Worm (Caenorhabditis elegans) whole organism, late embryonic: ENCODE measurements around the gene M03A1.3.

Source experiments
- C38D4.7 ChIP-seq: fragments of 200-800 bp; sonication (Bioruptor generic); optimal IDR thresholded peaks from 2 replicates; lab custom pipeline; 2018; ENCODE audit warnings: mild to moderate bottlenecking, missing genetic modification characterization, moderate library complexity, missing compliant biosample characterization
- F13H6.1 ChIP-seq: sonication (generic microtip); optimal IDR thresholded peaks from 2 replicates; lab custom pipeline; 2016; ENCODE audit warnings: missing genetic modification characterization, missing compliant biosample characterization
- K02D7.2 ChIP-seq: sonication (generic microtip); optimal IDR thresholded peaks from 2 replicates; lab custom pipeline; 2017; ENCODE audit warnings: mild to moderate bottlenecking, missing genetic modification characterization, missing compliant biosample characterization
- K09A11.1 ChIP-seq: sonication (generic microtip); optimal IDR thresholded peaks from 2 replicates; lab custom pipeline; 2017; ENCODE audit warnings: antibody characterized with exemption, mild to moderate bottlenecking, missing genetic modification characterization, missing compliant biosample characterization; ENCODE audit not compliant: insufficient read depth
- ahr-1 ChIP-seq: sonication (generic microtip); optimal IDR thresholded peaks from 2 replicates; lab custom pipeline; 2016; ENCODE audit warnings: missing genetic modification characterization, missing compliant biosample characterization
- ama-1 ChIP-seq: fragments of 150-350 bp; optimal IDR thresholded peaks from 2 replicates; lab custom pipeline; 2014
- ceh-14 ChIP-seq: sonication (generic microtip); optimal IDR thresholded peaks from 2 replicates; lab custom pipeline; 2016; ENCODE audit warnings: missing genotype, missing genetic modification characterization, missing compliant biosample characterization
- ceh-18 ChIP-seq: sonication (generic microtip); optimal IDR thresholded peaks from 2 replicates; lab custom pipeline; 2016; ENCODE audit warnings: missing genetic modification characterization, missing compliant biosample characterization
- ceh-19 ChIP-seq: fragments of 200-800 bp; sonication (Bioruptor generic); optimal IDR thresholded peaks from 2 replicates; lab custom pipeline; 2018; ENCODE audit warnings: mild to moderate bottlenecking, missing genetic modification characterization, missing compliant biosample characterization
- ceh-24 ChIP-seq: sonication (generic microtip); optimal IDR thresholded peaks from 2 replicates; lab custom pipeline; 2016; ENCODE audit warnings: mild to moderate bottlenecking, missing genetic modification characterization, missing compliant biosample characterization
- ceh-30 ChIP-seq: fragments of 150-350 bp; optimal IDR thresholded peaks from 2 replicates; lab custom pipeline; 2014; ENCODE audit warnings: missing biosample characterization, missing genetic modification characterization
- ceh-6 ChIP-seq: fragments of 200-800 bp; sonication (Bioruptor generic); optimal IDR thresholded peaks from 2 replicates; lab custom pipeline; 2018; ENCODE audit warnings: mild to moderate bottlenecking, missing genetic modification characterization, missing compliant biosample characterization
- dve-1 ChIP-seq: sonication (generic microtip); optimal IDR thresholded peaks from 2 replicates; lab custom pipeline; 2017; ENCODE audit warnings: antibody characterized with exemption, mild to moderate bottlenecking, missing genetic modification characterization, missing compliant biosample characterization
- elt-2 ChIP-seq: sonication (generic microtip); optimal IDR thresholded peaks from 2 replicates; lab custom pipeline; 2016; ENCODE audit warnings: missing genetic modification reagents, missing genetic modification characterization, missing compliant biosample characterization
- elt-4 ChIP-seq: sonication (generic microtip); optimal IDR thresholded peaks from 2 replicates; lab custom pipeline; 2016; ENCODE audit warnings: missing genetic modification characterization, missing compliant biosample characterization
- ets-4 ChIP-seq: sonication (generic microtip); optimal IDR thresholded peaks from 2 replicates; lab custom pipeline; 2016; ENCODE audit warnings: missing genetic modification characterization, missing compliant biosample characterization
- fkh-10 ChIP-seq: fragments of 150-350 bp; optimal IDR thresholded peaks from 2 replicates; lab custom pipeline; 2014; ENCODE audit warnings: missing biosample characterization, missing genetic modification reagents, missing genetic modification characterization
- gmeb-2 ChIP-seq: sonication (generic microtip); optimal IDR thresholded peaks from 2 replicates; lab custom pipeline; 2016; ENCODE audit warnings: missing genetic modification characterization, inconsistent platforms, missing compliant biosample characterization
- hlh-13 ChIP-seq: fragments of 200-800 bp; sonication (Bioruptor generic); optimal IDR thresholded peaks from 2 replicates; lab custom pipeline; 2018; ENCODE audit warnings: mild to moderate bottlenecking, missing genetic modification characterization, missing compliant biosample characterization
- hlh-15 ChIP-seq: sonication (generic microtip); optimal IDR thresholded peaks from 2 replicates; lab custom pipeline; 2016; ENCODE audit warnings: missing genetic modification characterization, missing compliant biosample characterization
- hlh-8 ChIP-seq: sonication (generic microtip); optimal IDR thresholded peaks from 2 replicates; lab custom pipeline; 2016; ENCODE audit warnings: missing genotype, missing genetic modification characterization, missing compliant biosample characterization
- lin-11 ChIP-seq: fragments of 200-800 bp; sonication (Bioruptor generic); optimal IDR thresholded peaks from 2 replicates; lab custom pipeline; 2018; ENCODE audit warnings: mild to moderate bottlenecking, missing genetic modification characterization, missing compliant biosample characterization
- nhr-11 ChIP-seq: fragments of 150-350 bp; optimal IDR thresholded peaks from 2 replicates; lab custom pipeline; 2014; ENCODE audit warnings: missing biosample characterization, missing genetic modification characterization
- nhr-232 ChIP-seq: sonication (generic microtip); optimal IDR thresholded peaks from 2 replicates; lab custom pipeline; 2016; ENCODE audit warnings: missing genetic modification characterization, missing compliant biosample characterization
- npax-4 ChIP-seq: sonication (generic microtip); optimal IDR thresholded peaks from 2 replicates; lab custom pipeline; 2016; ENCODE audit warnings: missing genetic modification characterization, missing compliant biosample characterization
- odd-2 ChIP-seq: sonication (generic microtip); optimal IDR thresholded peaks from 2 replicates; lab custom pipeline; 2017; ENCODE audit warnings: antibody characterized with exemption, mild to moderate bottlenecking, missing genetic modification characterization, missing compliant biosample characterization
- pag-3 ChIP-seq: sonication (generic microtip); optimal IDR thresholded peaks from 2 replicates; lab custom pipeline; 2016; ENCODE audit warnings: missing compliant biosample characterization, missing genetic modification characterization, borderline replicate concordance
- pax-1 ChIP-seq: fragments of 150-350 bp; optimal IDR thresholded peaks from 2 replicates; lab custom pipeline; 2014; ENCODE audit warnings: missing biosample characterization, missing genetic modification characterization
- pqm-1 ChIP-seq: sonication (generic microtip); optimal IDR thresholded peaks from 2 replicates; lab custom pipeline; 2016; ENCODE audit warnings: missing genetic modification characterization, missing compliant biosample characterization
- pros-1 ChIP-seq: fragments of 150-350 bp; optimal IDR thresholded peaks from 2 replicates; lab custom pipeline; 2014; ENCODE audit warnings: missing biosample characterization, missing genetic modification reagents, missing genetic modification characterization
- ref-2 ChIP-seq: sonication (generic microtip); optimal IDR thresholded peaks from 2 replicates; lab custom pipeline; 2016; ENCODE audit warnings: missing genetic modification characterization, missing compliant biosample characterization
- sox-4 ChIP-seq: sonication (generic microtip); optimal IDR thresholded peaks from 2 replicates; lab custom pipeline; 2017; ENCODE audit warnings: mild to moderate bottlenecking, missing genetic modification characterization, inconsistent platforms, missing compliant biosample characterization
- syd-9 ChIP-seq: sonication (generic microtip); optimal IDR thresholded peaks from 2 replicates; lab custom pipeline; 2016; ENCODE audit warnings: mild to moderate bottlenecking, missing genetic modification characterization, moderate library complexity, missing compliant biosample characterization
- tbx-2 ChIP-seq: sonication (generic microtip); optimal IDR thresholded peaks from 2 replicates; lab custom pipeline; 2016; ENCODE audit warnings: missing genetic modification characterization, missing compliant biosample characterization
- unc-42 ChIP-seq: sonication (generic microtip); optimal IDR thresholded peaks from 2 replicates; lab custom pipeline; 2016; ENCODE audit warnings: missing genotype, missing genetic modification characterization, missing compliant biosample characterization
- unc-86 ChIP-seq: sonication (generic microtip); optimal IDR thresholded peaks from 2 replicates; lab custom pipeline; 2016; ENCODE audit warnings: missing genetic modification characterization, missing compliant biosample characterization
- zip-5 ChIP-seq: sonication (generic microtip); optimal IDR thresholded peaks from 2 replicates; lab custom pipeline; 2016; ENCODE audit warnings: missing genetic modification characterization, missing compliant biosample characterization
- ztf-16 ChIP-seq: sonication (generic microtip); optimal IDR thresholded peaks from 2 replicates; lab custom pipeline; 2017; ENCODE audit warnings: missing genetic modification characterization, missing compliant biosample characterization

The M03A1.3 gene

DNA sequence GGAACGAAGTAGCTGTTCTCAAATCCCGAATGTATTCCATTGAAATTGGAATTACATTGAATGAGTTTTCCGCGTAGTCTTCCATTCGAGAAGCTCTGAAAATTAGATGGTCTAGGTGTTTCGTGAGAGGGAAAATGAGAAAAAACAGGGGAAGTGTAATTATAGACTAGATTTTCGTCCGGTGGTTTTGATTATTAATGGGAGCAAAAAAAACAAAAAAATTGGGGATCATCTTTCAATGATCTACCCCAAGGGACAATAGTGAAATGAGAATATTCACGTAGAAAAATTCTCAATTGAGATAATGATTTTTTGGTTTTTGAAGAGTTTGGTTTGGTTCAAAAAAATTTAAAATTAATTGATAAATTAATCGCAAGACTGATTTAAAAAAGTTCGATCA, 25.7 kb upstream of the M03A1.3 start, which contains the start of gene sra-32:
sra-32 (minus strand) TSS at position 101 of the 400 bp plus-strand sequence.
- TF ChIP-seq pax-1 (tag; lab: Kevin White, UChicago) (no peak), ztf-16 (tag; lab: Kevin White, UChicago) (no peak), zip-5 (tag; lab: Kevin White, UChicago) (no peak), npax-4 (tag; lab: Kevin White, UChicago) (no peak), nhr-11 (tag; lab: Kevin White, UChicago) (no peak), nhr-232 (no peak), pros-1 (tag; lab: Kevin White, UChicago) (no peak)
- TF ChIP-seq, all 69 proteins: peak for 0

DNA sequence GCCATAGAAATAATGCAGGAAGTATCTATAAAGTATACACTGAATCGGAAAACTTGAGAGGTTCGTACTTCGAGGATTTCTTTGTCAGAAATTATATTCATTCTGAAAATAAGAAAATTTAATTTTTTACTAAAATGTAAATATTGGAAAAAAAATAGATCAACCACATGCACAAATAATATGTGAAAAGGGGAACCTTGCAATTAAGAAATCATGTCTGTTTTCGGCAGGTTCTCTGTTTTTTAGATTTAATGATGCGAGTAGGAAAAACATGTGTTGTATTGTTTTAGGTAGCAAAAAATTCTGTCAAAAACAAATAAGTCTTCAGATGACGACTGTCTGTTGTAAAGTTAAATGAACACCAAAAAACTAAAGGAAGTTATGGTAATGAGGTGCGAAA, 20.4 kb upstream of the M03A1.3 start, which contains the start of gene sra-33:
sra-33 (minus strand) TSS at position 101 of the 400 bp plus-strand sequence.
- TF ChIP-seq ets-4 (tag; lab: Kevin White, UChicago) = no peak
- TF ChIP-seq C38D4.7 = no peak

DNA sequence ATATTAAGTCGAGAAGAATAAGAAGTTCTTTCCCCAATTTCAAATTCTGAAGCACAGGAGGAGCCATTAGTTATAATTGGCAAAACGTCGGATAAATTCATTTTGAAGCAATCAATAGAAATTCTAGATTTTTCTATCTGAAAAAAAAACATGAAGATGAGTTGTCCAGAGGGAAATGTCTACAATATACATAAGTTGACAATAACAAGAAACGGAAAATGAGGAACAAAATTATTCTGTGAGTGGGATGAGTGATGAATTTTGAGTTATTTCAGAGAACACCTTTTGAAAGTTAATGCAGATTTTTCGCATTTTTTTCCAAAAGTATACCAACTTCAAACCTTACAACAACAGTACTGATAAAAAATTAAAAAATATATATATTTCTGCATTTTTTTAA, 17.0 kb upstream of the M03A1.3 start, which contains the start of gene sra-36:
sra-36 (minus strand) TSS at position 101 of the 400 bp plus-strand sequence.
- no peak for TF ChIP-seq fkh-10 (GFP tag; lab: Kevin White, UChicago)
- TF ChIP-seq ahr-1 (tag; lab: Kevin White, UChicago) = no peak
- no peak for TF ChIP-seq K09A11.1 (tag; lab: Kevin White, UChicago)
- no peak for TF ChIP-seq ztf-16 (tag; lab: Kevin White, UChicago)
- no peak for TF ChIP-seq dve-1 (tag; lab: Kevin White, UChicago)
- TF ChIP-seq ets-4 (tag; lab: Kevin White, UChicago) = no peak
- TF ChIP-seq elt-4 (tag; lab: Kevin White, UChicago) = no peak
- no peak for TF ChIP-seq K02D7.2 (tag; lab: Kevin White, UChicago)
- no peak for TF ChIP-seq pax-1 (tag; lab: Kevin White, UChicago)
- TF ChIP-seq ceh-6 = no peak
- no peak for TF ChIP-seq hlh-15

DNA sequence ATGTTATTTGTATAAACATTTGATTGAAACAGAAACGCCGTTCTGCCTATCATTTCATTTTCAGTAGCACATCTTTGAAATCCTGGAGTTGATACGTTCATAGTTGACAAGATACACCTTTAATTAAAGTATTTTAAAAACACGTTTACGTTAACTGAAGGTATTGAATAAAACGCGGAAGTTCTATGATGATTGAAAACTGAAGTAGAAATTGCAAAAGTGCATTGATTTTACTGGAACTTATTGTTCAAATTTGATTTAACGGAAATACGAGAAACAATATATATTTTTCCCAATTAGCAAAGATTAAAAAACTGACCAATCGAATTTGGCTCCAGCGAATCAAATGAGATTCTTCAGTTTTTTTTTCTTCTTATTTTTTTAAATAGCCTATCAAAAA, 14.0 kb upstream of the M03A1.3 start, which contains the start of gene sra-34:
sra-34 (minus strand) TSS at position 101 of the 400 bp plus-strand sequence.
- TF ChIP-seq pag-3 (no peak), ahr-1 (tag; lab: Kevin White, UChicago) (no peak), gmeb-2 (tag; lab: Kevin White, UChicago) (no peak), fkh-10 (GFP tag; lab: Kevin White, UChicago) (no peak), elt-4 (tag; lab: Kevin White, UChicago) (no peak), K02D7.2 (tag; lab: Kevin White, UChicago) (no peak), unc-86 (tag; lab: Kevin White, UChicago) (no peak), odd-2 (no peak), F13H6.1 (tag; lab: Kevin White, UChicago) (no peak), tbx-2 (tag; lab: Kevin White, UChicago) (no peak), unc-42 (tag; lab: Kevin White, UChicago) (no peak), hlh-8 (tag; lab: Kevin White, UChicago) (no peak), hlh-13 (GFP tag; lab: Kevin White, UChicago) (no peak), ama-1 (lab: Kevin White, UChicago) (no peak), elt-2 (tag; lab: Kevin White, UChicago) (no peak), syd-9 (tag; lab: Kevin White, UChicago) (no peak), lin-11 (no peak)

DNA sequence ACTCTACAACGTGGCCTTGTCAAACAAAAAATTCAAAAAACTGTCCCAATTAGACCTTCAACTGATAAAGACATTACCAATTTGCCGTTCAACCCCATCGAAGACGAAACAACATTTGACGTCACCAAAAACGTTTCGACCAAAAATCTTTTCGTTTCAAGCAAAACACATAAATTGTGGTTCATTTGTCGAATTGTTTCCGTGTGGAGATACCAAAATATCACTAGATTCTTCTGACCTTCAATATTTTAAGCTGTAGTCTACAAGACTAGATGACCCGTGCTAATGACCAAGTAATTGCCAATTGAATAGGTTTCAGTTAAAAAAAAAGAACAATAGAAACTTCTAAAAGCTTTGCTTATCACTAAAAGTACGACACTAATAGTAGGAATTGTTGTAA, 9.2 kb upstream of the M03A1.3 start:
- TF ChIP-seq pqm-1 (tag; lab: Kevin White, UChicago) (no peak), ceh-19 (GFP tag; lab: Kevin White, UChicago) (no peak), ama-1 (lab: Kevin White, UChicago) (no peak), ceh-24 (no peak), syd-9 (tag; lab: Kevin White, UChicago) (no peak), ceh-14 (tag; lab: Kevin White, UChicago) (no peak), K09A11.1 (tag; lab: Kevin White, UChicago) (no peak), hlh-8 (tag; lab: Kevin White, UChicago) (no peak), dve-1 (tag; lab: Kevin White, UChicago) (no peak), lin-11 (no peak), sox-4 (tag; lab: Kevin White, UChicago) (no peak), ref-2 (tag; lab: Kevin White, UChicago) (no peak), gmeb-2 (tag; lab: Kevin White, UChicago) (no peak), tbx-2 (tag; lab: Kevin White, UChicago) (no peak), elt-2 (tag; lab: Kevin White, UChicago) (no peak), ceh-18 (tag; lab: Kevin White, UChicago) (no peak), ceh-30 (tag; lab: Kevin White, UChicago) (no peak), ztf-16 (tag; lab: Kevin White, UChicago) (no peak)
